Worm (Caenorhabditis elegans) whole organism, L2 larva: ENCODE data around the gene B0001.3.

ENCODE experiments used
- C34F6.9 ChIP-seq: fragments of 150-350 bp; optimal IDR thresholded peaks from 2 replicates; lab custom pipeline; 2014; ENCODE audit warnings: missing biosample characterization, missing genetic modification characterization
- Y55F3AM.14 ChIP-seq: fragments of 200-800 bp; sonication (Bioruptor generic); optimal IDR thresholded peaks from 2 replicates; lab custom pipeline; 2018; ENCODE audit warnings: mild to moderate bottlenecking, missing genetic modification characterization, missing compliant biosample characterization
- ZK546.5 ChIP-seq: sonication (generic microtip); optimal IDR thresholded peaks from 2 replicates; lab custom pipeline; 2017; ENCODE audit warnings: missing biosample characterization, missing genetic modification characterization
- aly-2 ChIP-seq: fragments of 150-350 bp; optimal IDR thresholded peaks from 2 replicates; lab custom pipeline; 2014; ENCODE audit warnings: missing biosample characterization, missing genetic modification characterization
- crh-2 ChIP-seq: sonication (generic microtip); optimal IDR thresholded peaks from 2 replicates; lab custom pipeline; 2017; ENCODE audit warnings: missing biosample characterization, missing genetic modification characterization
- elt-3 ChIP-seq: sonication (generic microtip); optimal IDR thresholded peaks from 2 replicates; lab custom pipeline; 2017; ENCODE audit warnings: missing biosample characterization, missing genetic modification characterization
- fos-1 ChIP-seq: fragments of 150-350 bp; optimal IDR thresholded peaks from 2 replicates; lab custom pipeline; 2014; ENCODE audit warnings: missing biosample characterization, missing genetic modification characterization
- gmeb-1 ChIP-seq: fragments of 150-350 bp; optimal IDR thresholded peaks from 2 replicates; lab custom pipeline; 2014; ENCODE audit warnings: missing biosample characterization, missing genetic modification characterization
- lsy-2 ChIP-seq, 2 experiments: fragments of 150-350 bp in 1 of 2; sonication (generic microtip) in 1 of 2; optimal IDR thresholded peaks; 2 replicates each; lab custom pipeline; 2014 to 2017; ENCODE audit warnings: missing biosample characterization in 2 of 2, missing genetic modification characterization in 2 of 2
- mab-5 ChIP-seq: fragments of 150-350 bp; optimal IDR thresholded peaks from 2 replicates; lab custom pipeline; 2014; ENCODE audit warnings: missing biosample characterization, missing genetic modification characterization
- mbf-1 ChIP-seq: sonication (generic microtip); optimal IDR thresholded peaks from 2 replicates; lab custom pipeline; 2017; ENCODE audit warnings: missing biosample characterization, missing genetic modification characterization
- nhr-10 ChIP-seq: sonication (generic microtip); optimal IDR thresholded peaks from 2 replicates; lab custom pipeline; 2017; ENCODE audit warnings: missing biosample characterization, missing genetic modification characterization
- nhr-12 ChIP-seq: fragments of 150-350 bp; optimal IDR thresholded peaks from 2 replicates; lab custom pipeline; 2014; ENCODE audit warnings: missing biosample characterization, missing genetic modification characterization
- nhr-129 ChIP-seq: fragments of 150-350 bp; optimal IDR thresholded peaks from 2 replicates; lab custom pipeline; 2014; ENCODE audit warnings: missing biosample characterization, missing genetic modification characterization
- nhr-23 ChIP-seq: fragments of 150-350 bp; optimal IDR thresholded peaks from 2 replicates; lab custom pipeline; 2014; ENCODE audit warnings: missing biosample characterization, missing genetic modification reagents, missing genetic modification characterization
- nhr-237 ChIP-seq: fragments of 150-350 bp; optimal IDR thresholded peaks from 2 replicates; lab custom pipeline; 2014; ENCODE audit warnings: missing biosample characterization, missing genetic modification characterization
- nhr-25 ChIP-seq: fragments of 150-350 bp; sonication (generic microtip); optimal IDR thresholded peaks from 3 replicates; lab custom pipeline; 2014; ENCODE audit warnings: missing biosample characterization, missing genetic modification characterization
- nhr-6 ChIP-seq: fragments of 150-350 bp; optimal IDR thresholded peaks from 2 replicates; lab custom pipeline; 2014; ENCODE audit warnings: missing biosample characterization, missing genetic modification characterization
- peb-1 ChIP-seq: fragments of 150-350 bp; optimal IDR thresholded peaks from 2 replicates; lab custom pipeline; 2014; ENCODE audit warnings: missing biosample characterization, missing genetic modification characterization
- sem-4 ChIP-seq: fragments of 150-350 bp; optimal IDR thresholded peaks from 2 replicates; lab custom pipeline; 2014; ENCODE audit warnings: missing biosample characterization, missing genetic modification reagents, missing genetic modification characterization
- skn-1 ChIP-seq: sonication (generic microtip); optimal IDR thresholded peaks from 2 replicates; lab custom pipeline; 2017; ENCODE audit warnings: missing biosample characterization, missing genetic modification characterization
- sma-9 ChIP-seq, 2 experiments: fragments of 150-350 bp in 1 of 2; sonication (generic microtip) in 1 of 2; optimal IDR thresholded peaks; 2 replicates each; lab custom pipeline; 2014 to 2016; ENCODE audit warnings: missing genetic modification characterization in 2 of 2, mild to moderate bottlenecking in 1 of 2, missing biosample characterization in 1 of 2, missing compliant biosample characterization in 1 of 2, missing genetic modification reagents in 1 of 2, moderate library complexity in 1 of 2
- snpc-4 ChIP-seq: fragments of 150-350 bp; optimal IDR thresholded peaks from 2 replicates; lab custom pipeline; 2014; ENCODE audit warnings: missing biosample characterization, missing genetic modification characterization
- unc-39 ChIP-seq: fragments of 150-350 bp; optimal IDR thresholded peaks from 2 replicates; lab custom pipeline; 2014; ENCODE audit warnings: missing biosample characterization, missing genetic modification characterization
- unc-55 ChIP-seq: fragments of 150-350 bp; sonication (generic microtip); optimal IDR thresholded peaks from 3 replicates; lab custom pipeline; 2014; ENCODE audit warnings: missing biosample characterization, missing genetic modification reagents, missing genetic modification characterization
- zag-1 ChIP-seq: fragments of 150-350 bp; optimal IDR thresholded peaks from 2 replicates; lab custom pipeline; 2014; ENCODE audit warnings: missing biosample characterization, missing genetic modification characterization
- ztf-1 ChIP-seq: fragments of 200-800 bp; sonication (Bioruptor generic); conservative IDR thresholded peaks from 2 replicates; pipeline ENCODE4 v1.3.6; 2022; ENCODE audit warnings: missing genetic modification characterization, missing compliant biosample characterization

Gene B0001.3

ce11 chrIV:12127838-12128237, 17.7 kb downstream of the B0001.3 start:
- TF ChIP-seq sem-4 (tag; lab: Kevin White, UChicago) (no peak), lsy-2 (tag; optimal IDR thresholded peaks at IDR 0.05; lab: Kevin White, UChicago) (peak in 1 of 2 experiments; percentile 43), Y55F3AM.14 (GFP tag; lab: Kevin White, UChicago) (no peak), unc-55 (GFP tag; lab: Kevin White, UChicago) (peak; percentile 31), nhr-25 (tag; lab: Kevin White, UChicago) (no peak), nhr-129 (tag; lab: Kevin White, UChicago) (peak; percentile 73)

ce11 chrIV:12126740-12127472, 18.6 kb downstream of the B0001.3 start:
- TF ChIP-seq aly-2 (no peak), lsy-2 (tag; optimal IDR thresholded peaks at IDR 0.05; lab: Kevin White, UChicago) (peak in 1 of 2 experiments; percentile 15)
- TF ChIP-seq, all 48 proteins: peak for 1

ce11 chrIV:12124314-12125084, 21.0 kb downstream of the B0001.3 start, which contains the start of gene dhhc-6:
dhhc-6 (plus strand) TSS chrIV:12124952.
- TF ChIP-seq sem-4 (tag; lab: Kevin White, UChicago) (no peak), nhr-23 (tag; lab: Kevin White, UChicago) (no peak), nhr-6 (tag; lab: Kevin White, UChicago) (no peak), gmeb-1 (no peak), zag-1 (no peak), unc-39 (tag; lab: Kevin White, UChicago) (no peak), peb-1 (tag; lab: Kevin White, UChicago) (no peak), mbf-1 (tag; lab: Kevin White, UChicago) (no peak), nhr-129 (tag; lab: Kevin White, UChicago) (no peak)
- TF ChIP-seq, all 48 proteins: peak for 0

- TF ChIP-seq skn-1 (tag; lab: Kevin White, UChicago) (no peak), C34F6.9 (peak; percentile 61), unc-55 (GFP tag; lab: Kevin White, UChicago) (peak; percentile 49), lsy-2 (tag; optimal IDR thresholded peaks at IDR 0.05; lab: Kevin White, UChicago) (peak in 1 of 2 experiments; percentile 32), nhr-10 (tag; lab: Kevin White, UChicago) (no peak), fos-1 (tag; lab: Kevin White, UChicago) (peak; percentile 8), nhr-129 (tag; lab: Kevin White, UChicago) (peak; percentile 33)
Measured at ce11 chrIV:12122874-12123664, 22.5 kb downstream of the B0001.3 start, which contains the start of gene aly-3. aly-3 (plus strand) TSS chrIV:12123282.

- TF ChIP-seq C34F6.9: peak; percentile 71
- no peak for TF ChIP-seq nhr-10 (tag; lab: Kevin White, UChicago)
- no peak for TF ChIP-seq nhr-25 (tag; lab: Kevin White, UChicago)
- no peak for TF ChIP-seq sma-9 (GFP tag; optimal IDR thresholded peaks at IDR 0.05; lab: Kevin White, UChicago)
- TF ChIP-seq sma-9 (tag; optimal IDR thresholded peaks at IDR 0.05; lab: Kevin White, UChicago): no peak
- TF ChIP-seq unc-55 (GFP tag; lab: Kevin White, UChicago): peak; percentile 68
- peak; percentile 76 for TF ChIP-seq nhr-129 (tag; lab: Kevin White, UChicago)
- TF ChIP-seq crh-2 (tag; lab: Kevin White, UChicago): no peak
- TF ChIP-seq lsy-2 (tag; optimal IDR thresholded peaks at IDR 0.05; lab: Kevin White, UChicago): peak in 1 of 2 experiments; percentile 55
- no peak for TF ChIP-seq unc-39 (tag; lab: Kevin White, UChicago)
- no peak for TF ChIP-seq zag-1
Measured at ce11 chrIV:12121076-12121475, 24.5 kb downstream of the B0001.3 start, which contains the start of the genes ddb-1 and M18.6. ddb-1 (minus strand) TSS chrIV:12121165. M18.6 (plus strand) TSS chrIV:12121310.

ce11 chrIV:12120536-12120935, 25.0 kb downstream of the B0001.3 start:
- TF ChIP-seq skn-1 (tag; lab: Kevin White, UChicago) (no peak), ztf-1 (no peak), elt-3 (tag; lab: Kevin White, UChicago) (no peak), snpc-4 (tag; lab: Kevin White, UChicago) (no peak), mab-5 (tag; lab: Kevin White, UChicago) (no peak), nhr-237 (tag; lab: Kevin White, UChicago) (no peak), nhr-12 (no peak), nhr-23 (tag; lab: Kevin White, UChicago) (no peak), ZK546.5 (tag; lab: Kevin White, UChicago) (no peak), Y55F3AM.14 (GFP tag; lab: Kevin White, UChicago) (no peak), unc-39 (tag; lab: Kevin White, UChicago) (no peak), nhr-6 (tag; lab: Kevin White, UChicago) (no peak), fos-1 (tag; lab: Kevin White, UChicago) (no peak)
- TF ChIP-seq, all 48 proteins: peak for 0
